Fruit fly (Drosophila melanogaster) whole organism, adult: ENCODE measurements around the gene CG6118.

ENCODE experiments used
- CG12768 ChIP-seq: fragments of 200-800 bp; sonication (Bioruptor generic); optimal IDR thresholded peaks from 2 replicates; lab custom pipeline; 2017; ENCODE audit warnings: missing biosample characterization, missing genetic modification characterization, mild to moderate bottlenecking, moderate library complexity, missing genetic modification reagents
- CG33017 ChIP-seq: fragments of 200-800 bp; sonication (Bioruptor generic); optimal IDR thresholded peaks from 2 replicates; lab custom pipeline; 2018; ENCODE audit warnings: missing biosample characterization, mild to moderate bottlenecking, missing genetic modification characterization, moderate library complexity
- Clk ChIP-seq: fragments of 200-800 bp; sonication (Bioruptor generic); optimal IDR thresholded peaks from 2 replicates; lab custom pipeline; 2017; ENCODE audit warnings: missing biosample characterization, missing genetic modification characterization
- Hr96 ChIP-seq: fragments of 200-800 bp; sonication (Bioruptor generic); optimal IDR thresholded peaks from 2 replicates; lab custom pipeline; 2016; ENCODE audit warnings: missing biosample characterization, missing genetic modification characterization
- Mnt ChIP-seq: fragments of 200-800 bp; sonication (Bioruptor generic); optimal IDR thresholded peaks from 2 replicates; lab custom pipeline; 2016; ENCODE audit warnings: missing biosample characterization, mild to moderate bottlenecking, missing genetic modification characterization
- kay ChIP-seq: fragments of 200-800 bp; sonication (Bioruptor generic); peaks from one replicate; lab custom pipeline; 2016; ENCODE audit warnings: missing biosample characterization, missing genetic modification characterization, borderline replicate concordance
- ovo ChIP-seq: fragments of 200-800 bp; sonication (Bioruptor generic); optimal IDR thresholded peaks from 2 replicates; lab custom pipeline; 2016; ENCODE audit warnings: missing biosample characterization, missing genetic modification characterization
- tj ChIP-seq: fragments of 200-800 bp; sonication (Bioruptor generic); optimal IDR thresholded peaks from 3 replicates; lab custom pipeline; 2017; ENCODE audit warnings: missing biosample characterization, mild to moderate bottlenecking, missing genetic modification characterization, moderate library complexity

dm6 chr3R:15473360-15473938 is 38.9 kb upstream of the CG6118 start:
- TF ChIP-seq CG12768 (GFP tag; lab: Kevin White, UChicago) (no peak), kay (no peak), Mnt (GFP tag; lab: Kevin White, UChicago) (no peak), ovo (no peak), Hr96 (GFP tag; lab: Kevin White, UChicago) (no peak), CG33017 (no peak), Clk (GFP tag; lab: Kevin White, UChicago) (no peak), tj (GFP tag; lab: Kevin White, UChicago) (no peak)
